Worm (Caenorhabditis elegans) whole organism, young adult: Measurements from ENCODE around the gene aqp-1.

Experiments
- D2030.7 ChIP-seq: fragments of 200-800 bp; sonication (Bioruptor generic); IDR thresholded peaks from 2 replicates; pipeline ENCODE4 v1.3.6; 2022; ENCODE audit warnings: missing genetic modification reagents, missing genetic modification characterization, missing compliant biosample characterization
- nfya-1 ChIP-seq: sonication (generic microtip); optimal IDR thresholded peaks from 2 replicates; lab custom pipeline; 2017; ENCODE audit warnings: antibody characterized with exemption, missing compliant biosample characterization, missing genetic modification characterization, borderline replicate concordance; ENCODE audit not compliant: insufficient read depth

DNA sequence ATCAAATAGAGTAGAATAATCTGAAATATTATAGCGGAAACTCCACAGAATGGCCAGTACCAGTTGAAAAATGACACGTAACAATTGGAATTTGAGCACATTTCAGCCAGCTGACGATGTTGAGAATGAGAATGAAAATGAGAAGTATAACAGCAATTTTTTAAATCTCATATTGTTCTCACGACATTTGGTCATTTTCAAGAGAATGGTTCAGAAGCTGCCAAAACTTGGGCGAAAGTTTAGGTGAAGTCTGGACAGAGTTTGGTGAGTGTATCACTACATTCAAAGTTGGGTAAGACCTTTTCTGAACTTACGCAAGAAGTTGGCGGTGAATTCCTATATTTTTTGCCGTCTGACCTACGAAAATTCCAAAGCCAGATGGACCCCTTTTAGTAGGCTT is 33.2 kb downstream of the aqp-1 start, which contains the start of gene srd-58:
- TF ChIP-seq nfya-1 (tag; lab: Kevin White, UChicago): no peak
- no peak for TF ChIP-seq D2030.7
